Fruit fly (Drosophila melanogaster): ENCODE data around the gene CG11586.

The CG11586 gene

dm6 chr3L:4254301-4254834, 7.9 kb downstream of the CG11586 start, which contains the start of the genes ago and CG1265 (continued):
- TF ChIP-seq cg (GFP tag; optimal IDR thresholded peaks at IDR 0.05): no peak
- no peak for TF ChIP-seq pan (optimal IDR thresholded peaks at IDR 0.05)
- TF ChIP-seq pan (GFP tag; optimal IDR thresholded peaks at IDR 0.05 in 1 of 2, IDR thresholded peaks at IDR 0.05 in 1 of 2): peak in 1 of 2 experiments; percentile 39
- no peak for TF ChIP-seq CG2875 (GFP tag; optimal IDR thresholded peaks at IDR 0.05)
- TF ChIP-seq CG2129 (GFP tag; IDR thresholded peaks at IDR 0.05; ENCODE audit: partially characterized antibody): 0 out of 2 replicates have a peak, but pooled peaks have one; percentile 11
- peak; percentile 56 for TF ChIP-seq grau (tag; optimal IDR thresholded peaks at IDR 0.05)
- TF ChIP-seq CG6683 (GFP tag; optimal IDR thresholded peaks at IDR 0.05): no peak
- no peak for TF ChIP-seq CkIIα-i1 (GFP tag; IDR thresholded peaks at IDR 0.05)
- no peak for TF ChIP-seq CG7928 (GFP tag; optimal IDR thresholded peaks at IDR 0.05)
- no peak for TF ChIP-seq HLH4C (GFP tag; IDR thresholded peaks at IDR 0.05; ENCODE audit: partially characterized antibody)
- TF ChIP-seq CG1832 (GFP tag; optimal IDR thresholded peaks at IDR 0.05): no peak
- no peak for TF ChIP-seq TFAM (GFP tag; optimal IDR thresholded peaks at IDR 0.05)
- TF ChIP-seq ranshi (GFP tag; IDR thresholded peaks at IDR 0.05): peak; percentile 50
- TF ChIP-seq Doc3 (GFP tag; IDR thresholded peaks at IDR 0.05; ENCODE audit: partially characterized antibody): 0 out of 3 replicates have a peak, but pooled peaks have one; percentile 9
- no peak for TF ChIP-seq danr (GFP tag; IDR thresholded peaks at IDR 0.05)
- peak; percentile 83 for TF ChIP-seq CG17361 (GFP tag; IDR thresholded peaks at IDR 0.05)
- TF ChIP-seq CG2678 (tag; optimal IDR thresholded peaks at IDR 0.05): peak; percentile 54
- no peak for TF ChIP-seq jumu (GFP tag; optimal IDR thresholded peaks at IDR 0.05)
- peak; percentile 49 for TF ChIP-seq CG15696 (tag; optimal IDR thresholded peaks at IDR 0.05)
- TF ChIP-seq CG32767 (GFP tag; IDR thresholded peaks at IDR 0.05): no peak
- no peak for TF ChIP-seq en (GFP tag; optimal IDR thresholded peaks at IDR 0.05)
- peak in 1 of 2 experiments; percentile 23 for TF ChIP-seq dpn (GFP tag; optimal IDR thresholded peaks at IDR 0.05)
- peak; percentile 36 for TF ChIP-seq trem (tag; optimal IDR thresholded peaks at IDR 0.05)
- peak; percentile 57 for TF ChIP-seq CG10209 (GFP tag; optimal IDR thresholded peaks at IDR 0.05)
- 0 out of 2 replicates have a peak, but pooled peaks have one; percentile 31 for TF ChIP-seq ara (GFP tag; IDR thresholded peaks at IDR 0.05)
- peak; percentile 55 for TF ChIP-seq Meics (GFP tag; optimal IDR thresholded peaks at IDR 0.05)
- peak; percentile 43; the same call in 1 of the 3 replicates for TF ChIP-seq Opbp (GFP tag; IDR thresholded peaks at IDR 0.05; ENCODE audit: partially characterized antibody)
- no peak for TF ChIP-seq wek (GFP tag; optimal IDR thresholded peaks at IDR 0.05)
- no peak for TF ChIP-seq HHEX (GFP tag; optimal IDR thresholded peaks at IDR 0.05)
- TF ChIP-seq CG1602 (GFP tag; optimal IDR thresholded peaks at IDR 0.05): peak; percentile 34
- TF ChIP-seq tio (GFP tag; optimal IDR thresholded peaks at IDR 0.05): no peak
- peak; percentile 46 for TF ChIP-seq CG9215 (GFP tag; IDR thresholded peaks at IDR 0.05)
- peak; percentile 46 for TF ChIP-seq CG7372 (GFP tag; IDR thresholded peaks at IDR 0.05)
- peak; percentile 10 for TF ChIP-seq caup (GFP tag; optimal IDR thresholded peaks at IDR 0.05; ENCODE audit: severe bottlenecking)
- TF ChIP-seq Chrac-16 (GFP tag; optimal IDR thresholded peaks at IDR 0.05): peak; percentile 32
- TF ChIP-seq CG8089 (GFP tag; optimal IDR thresholded peaks at IDR 0.05): no peak
- no peak for TF ChIP-seq tna (GFP tag; IDR thresholded peaks at IDR 0.05; ENCODE audit: partially characterized antibody)
- TF ChIP-seq row (GFP tag; IDR thresholded peaks at IDR 0.05): peak; percentile 87
- TF ChIP-seq dysf (GFP tag; IDR thresholded peaks at IDR 0.05): peak; percentile 40; the same call in 1 of the 3 replicates
- peak; percentile 23 for TF ChIP-seq CG7556 (GFP tag; optimal IDR thresholded peaks at IDR 0.05)
- peak; percentile 52 for TF ChIP-seq CG15269 (tag; optimal IDR thresholded peaks at IDR 0.05)
- peak; percentile 72 for TF ChIP-seq CG9932 (GFP tag; IDR thresholded peaks at IDR 0.05)
- TF ChIP-seq knrl (GFP tag; IDR thresholded peaks at IDR 0.05; ENCODE audit: partially characterized antibody): 0 out of 3 replicates have a peak, but pooled peaks have one; percentile 30
- no peak for TF ChIP-seq eve (GFP tag; optimal IDR thresholded peaks at IDR 0.05)
- peak in 1 of 3 experiments; percentile 52 for TF ChIP-seq lola (GFP tag; optimal IDR thresholded peaks at IDR 0.05)
- TF ChIP-seq Nf-YC (tag; optimal IDR thresholded peaks at IDR 0.05): peak; percentile 62
- TF ChIP-seq Oaz (GFP tag; IDR thresholded peaks at IDR 0.05): 0 out of 2 replicates have a peak, but pooled peaks have one; percentile 11
- TF ChIP-seq amos (GFP tag; IDR thresholded peaks at IDR 0.05; ENCODE audit: partially characterized antibody): peak; percentile 61
- TF ChIP-seq tgo (GFP tag; IDR thresholded peaks at IDR 0.05): peak; percentile 15; the same call in 1 of the 3 replicates

Measured in whole organism, embryonic.